Worm (Caenorhabditis elegans): ENCODE results near the gene F22B8.3.

F22B8.3 gene

ce11 chrV:16061993-16062392, 28.8 kb upstream of the F22B8.3 start, which contains the start of gene fbxa-100:
fbxa-100 (minus strand) TSS chrV:16062093.
- TF ChIP-seq mdl-1 (tag; optimal IDR thresholded peaks at IDR 0.05) (no peak), peb-1 (tag; optimal IDR thresholded peaks at IDR 0.05) (no peak), lin-39 (tag; optimal IDR thresholded peaks at IDR 0.05) (no peak), R02D3.7 (tag; optimal IDR thresholded peaks at IDR 0.05) (no peak), sem-4 (tag; optimal IDR thresholded peaks at IDR 0.05) (no peak), ZK546.5 (tag; optimal IDR thresholded peaks at IDR 0.05) (no peak), F13H6.1 (tag; optimal IDR thresholded peaks at IDR 0.05) (no peak), ama-1 (optimal IDR thresholded peaks at IDR 0.05) (no peak), nhr-77 (tag; optimal IDR thresholded peaks at IDR 0.05) (no peak), fos-1 (tag; optimal IDR thresholded peaks at IDR 0.05) (no peak), ztf-1 (GFP tag; conservative IDR thresholded peaks at IDR 0.05) (no peak), ceh-82 (tag; optimal IDR thresholded peaks at IDR 0.05) (no peak), nhr-25 (tag; optimal IDR thresholded peaks at IDR 0.05) (no peak), nhr-11 (tag; optimal IDR thresholded peaks at IDR 0.05) (no peak), nhr-10 (tag; optimal IDR thresholded peaks at IDR 0.05) (no peak), mab-5 (tag; optimal IDR thresholded peaks at IDR 0.05) (no peak), skn-1 (tag; optimal IDR thresholded peaks at IDR 0.05) (no peak)

ce11 chrV:16062788-16063187, 28.0 kb upstream of the F22B8.3 start, which contains the start of gene F14H3.14:
F14H3.14 (minus strand) TSS chrV:16062888.
- no peak for TF ChIP-seq nhr-25 (tag; optimal IDR thresholded peaks at IDR 0.05)
- TF ChIP-seq ztf-11 (tag; optimal IDR thresholded peaks at IDR 0.05), result no peak
- no peak for TF ChIP-seq aly-2 (tag; optimal IDR thresholded peaks at IDR 0.05)
- TF ChIP-seq dmd-4 (tag; optimal IDR thresholded peaks at IDR 0.05), result no peak
- TF ChIP-seq unc-55 (GFP tag; optimal IDR thresholded peaks at IDR 0.05), result no peak
- no peak for TF ChIP-seq ztf-1 (GFP tag; conservative IDR thresholded peaks at IDR 0.05)
- TF ChIP-seq crh-2 (tag; optimal IDR thresholded peaks at IDR 0.05), result no peak
- no peak for TF ChIP-seq nhr-21 (tag; optimal IDR thresholded peaks at IDR 0.05)
- no peak for TF ChIP-seq ama-1 (optimal IDR thresholded peaks at IDR 0.05)

ce11 chrV:16068938-16069337, 21.8 kb upstream of the F22B8.3 start, which contains the start of gene cyp-35D1:
cyp-35D1 (plus strand) TSS chrV:16069238.
- no peak for TF ChIP-seq mbf-1 (tag; optimal IDR thresholded peaks at IDR 0.05)
- TF ChIP-seq unc-55 (GFP tag; optimal IDR thresholded peaks at IDR 0.05), result no peak
- no peak for TF ChIP-seq dmd-4 (tag; optimal IDR thresholded peaks at IDR 0.05)
- no peak for TF ChIP-seq unc-62 (GFP tag; optimal IDR thresholded peaks at IDR 0.05)
- no peak for TF ChIP-seq snpc-4 (tag; optimal IDR thresholded peaks at IDR 0.05)
- no peak for TF ChIP-seq ztf-4 (tag; optimal IDR thresholded peaks at IDR 0.05)
- no peak for TF ChIP-seq mdl-1 (tag; optimal IDR thresholded peaks at IDR 0.05)
- TF ChIP-seq elt-1 (tag; optimal IDR thresholded peaks at IDR 0.05), result no peak
- TF ChIP-seq nhr-12 (tag; optimal IDR thresholded peaks at IDR 0.05), result no peak
- no peak for TF ChIP-seq nhr-129 (tag; optimal IDR thresholded peaks at IDR 0.05)
- no peak for TF ChIP-seq F13H6.1 (tag; optimal IDR thresholded peaks at IDR 0.05)
- TF ChIP-seq alr-1 (tag; optimal IDR thresholded peaks at IDR 0.05), result no peak
- no peak for TF ChIP-seq lin-11 (tag; optimal IDR thresholded peaks at IDR 0.05)
- TF ChIP-seq lsy-2 (tag; optimal IDR thresholded peaks at IDR 0.05), result no peak
- TF ChIP-seq lin-39 (tag; optimal IDR thresholded peaks at IDR 0.05), result no peak
- no peak for TF ChIP-seq blmp-1 (tag; optimal IDR thresholded peaks at IDR 0.05; ENCODE audit: insufficient read depth)
- TF ChIP-seq nhr-11 (tag; optimal IDR thresholded peaks at IDR 0.05), result no peak
- no peak for TF ChIP-seq nhr-6 (tag; optimal IDR thresholded peaks at IDR 0.05)
- no peak for TF ChIP-seq nhr-237 (tag; optimal IDR thresholded peaks at IDR 0.05)

- peak; percentile 9 for TF ChIP-seq fos-1 (tag; optimal IDR thresholded peaks at IDR 0.05)
- no peak for TF ChIP-seq R02D3.7 (tag; optimal IDR thresholded peaks at IDR 0.05)
- TF ChIP-seq sma-3 (GFP tag; optimal IDR thresholded peaks at IDR 0.05), result no peak
Measured at ce11 chrV:16071167-16071566, 19.6 kb upstream of the F22B8.3 start, which contains the start of gene nhr-176. nhr-176 (plus strand) TSS chrV:16071325.

- TF ChIP-seq ztf-4 (tag; optimal IDR thresholded peaks at IDR 0.05), result no peak
- TF ChIP-seq unc-62 (GFP tag; optimal IDR thresholded peaks at IDR 0.05), result no peak
- TF ChIP-seq nhr-21 (tag; optimal IDR thresholded peaks at IDR 0.05), result no peak
- no peak for TF ChIP-seq egl-27 (tag; optimal IDR thresholded peaks at IDR 0.05)
- no peak for TF ChIP-seq alr-1 (tag; optimal IDR thresholded peaks at IDR 0.05)
- no peak for TF ChIP-seq unc-39 (tag; optimal IDR thresholded peaks at IDR 0.05)
- TF ChIP-seq ceh-16 (tag; optimal IDR thresholded peaks at IDR 0.05), result no peak
- no peak for TF ChIP-seq nhr-6 (tag; optimal IDR thresholded peaks at IDR 0.05)
- no peak for TF ChIP-seq nhr-237 (tag; optimal IDR thresholded peaks at IDR 0.05)
Measured at ce11 chrV:16073856-16074255, 16.9 kb upstream of the F22B8.3 start, which contains the start of gene srj-10. srj-10 (minus strand) TSS chrV:16073956.

Data from whole organism, L2 larva.